Fruit fly (Drosophila melanogaster): Measurements from ENCODE around the gene Mur89F.

Mur89F gene

dm6 chr3R:17115668-17116067 is 86.3 kb downstream of the Mur89F start (continued):
- TF ChIP-seq Hr78 (GFP tag; optimal IDR thresholded peaks at IDR 0.05): peak in 1 of 2 experiments; percentile 51
- peak; percentile 73 for TF ChIP-seq lab (GFP tag; optimal IDR thresholded peaks at IDR 0.05)
- TF ChIP-seq eyg (GFP tag; optimal IDR thresholded peaks at IDR 0.05): peak; percentile 17
- TF ChIP-seq grau (tag; optimal IDR thresholded peaks at IDR 0.05): peak; percentile 8
- peak; percentile 17 for TF ChIP-seq MTF-1 (GFP tag; optimal IDR thresholded peaks at IDR 0.05; ENCODE audit: borderline replicate concordance)
- peak; percentile 48 for TF ChIP-seq sug (tag; optimal IDR thresholded peaks at IDR 0.05)

dm6 chr3R:17110880-17111726 is 90.8 kb downstream of the Mur89F start:
- peak; percentile 15; the same call in 1 of the 2 replicates for TF ChIP-seq vvl (GFP tag; IDR thresholded peaks at IDR 0.05)
- TF ChIP-seq gsb (GFP tag; IDR thresholded peaks at IDR 0.05): no peak
- TF ChIP-seq Neu2 (GFP tag; optimal IDR thresholded peaks at IDR 0.05; ENCODE audit: borderline replicate concordance): peak; percentile 56
- TF ChIP-seq Blimp-1 (GFP tag; optimal IDR thresholded peaks at IDR 0.05): peak; percentile 2
- peak; percentile 6 for TF ChIP-seq gsb-n (tag; optimal IDR thresholded peaks at IDR 0.05)
- no peak for TF ChIP-seq CG17568 (GFP tag; optimal IDR thresholded peaks at IDR 0.05)
- TF ChIP-seq oc (tag; optimal IDR thresholded peaks at IDR 0.05): peak; percentile 4

DNA sequence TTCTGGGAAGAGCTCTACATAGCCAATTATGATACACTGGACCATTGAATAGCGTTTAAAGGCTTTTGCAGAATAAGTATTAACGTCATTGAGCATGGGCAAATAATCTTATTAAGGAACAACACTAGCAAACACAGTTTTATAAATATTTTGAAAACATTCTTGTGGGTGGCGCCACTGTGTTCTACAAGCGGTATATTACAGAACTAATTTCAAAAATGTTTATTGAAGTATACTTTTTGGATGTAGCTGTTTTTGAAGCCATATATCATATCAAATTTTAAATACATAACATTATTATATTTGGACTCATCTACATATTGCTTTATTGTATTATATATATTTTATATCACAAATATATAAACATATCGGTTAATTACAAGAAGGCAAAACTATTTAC is 93.0 kb downstream of the Mur89F start:
- TF ChIP-seq CG17328 (GFP tag; IDR thresholded peaks at IDR 0.05): no peak
- no peak for TF ChIP-seq ERR (GFP tag; optimal IDR thresholded peaks at IDR 0.05)
- TF ChIP-seq CG4328 (GFP tag; optimal IDR thresholded peaks at IDR 0.05): no peak
- peak; percentile 42 for TF ChIP-seq sd (tag; optimal IDR thresholded peaks at IDR 0.05)
- TF ChIP-seq nmo (GFP tag; optimal IDR thresholded peaks at IDR 0.05): no peak
- peak; percentile 50 for TF ChIP-seq stwl (tag; optimal IDR thresholded peaks at IDR 0.05)
- TF ChIP-seq Trl (optimal IDR thresholded peaks at IDR 0.05): no peak
- no peak for TF ChIP-seq Trl (GFP tag; optimal IDR thresholded peaks at IDR 0.05)
- TF ChIP-seq CG5953 (GFP tag; IDR thresholded peaks at IDR 0.05): no peak
- TF ChIP-seq CTCF (GFP tag; optimal IDR thresholded peaks at IDR 0.05): peak; percentile 93
- TF ChIP-seq danr (GFP tag; IDR thresholded peaks at IDR 0.05): no peak
- TF ChIP-seq fd3F (GFP tag; optimal IDR thresholded peaks at IDR 0.05): no peak
- no peak for TF ChIP-seq schlank (tag; optimal IDR thresholded peaks at IDR 0.05)
- TF ChIP-seq en (GFP tag; optimal IDR thresholded peaks at IDR 0.05): no peak
- TF ChIP-seq CG7357 (GFP tag; IDR thresholded peaks at IDR 0.05): no peak
- TF ChIP-seq CG1233 (GFP tag; optimal IDR thresholded peaks at IDR 0.05): no peak
- no peak for TF ChIP-seq gce (GFP tag; IDR thresholded peaks at IDR 0.05)
- TF ChIP-seq Eip74EF (GFP tag; optimal IDR thresholded peaks at IDR 0.05): no peak
- TF ChIP-seq CG11093 (GFP tag; IDR thresholded peaks at IDR 0.05): no peak
- TF ChIP-seq CG8359 (GFP tag; optimal IDR thresholded peaks at IDR 0.05; ENCODE audit: borderline replicate concordance): no peak
- TF ChIP-seq CG32532 (GFP tag; IDR thresholded peaks at IDR 0.05): peak; percentile 20; the same call in 1 of the 2 replicates
- no peak for TF ChIP-seq Lpt (GFP tag; optimal IDR thresholded peaks at IDR 0.05)
- no peak for TF ChIP-seq bab2 (GFP tag; optimal IDR thresholded peaks at IDR 0.05)
- TF ChIP-seq CG10654 (GFP tag; optimal IDR thresholded peaks at IDR 0.05): no peak
